Fruit fly (Drosophila melanogaster) whole organism: ENCODE results near the gene CG11168.

Source experiments
- CG8478 ChIP-seq: fragments of >200 bp; optimal IDR thresholded peaks from 2 replicates; lab custom pipeline; 2018; ENCODE audit warnings: inconsistent platforms
- Dll ChIP-seq: fragments of >200 bp; optimal IDR thresholded peaks from 2 replicates; lab custom pipeline; 2017
- EcR ChIP-seq, 2 experiments: fragments of >200 bp; optimal IDR thresholded peaks; 2 replicates each; lab custom pipeline; 2017; ENCODE audit warnings: missing biosample characterization in 2 of 2, missing genetic modification characterization in 2 of 2, missing genetic modification reagents in 2 of 2
- pan ChIP-seq: fragments of >200 bp; optimal IDR thresholded peaks from 2 replicates; lab custom pipeline; 2017
- psq ChIP-seq: fragments of >200 bp; optimal IDR thresholded peaks from 2 replicates; lab custom pipeline; 2017
- usp ChIP-seq: fragments of >200 bp; optimal IDR thresholded peaks from 2 replicates; lab custom pipeline; 2017; ENCODE audit warnings: missing biosample characterization, missing genetic modification characterization, mixed read lengths

dm6 chr3R:24935758-24936157, 17.9 kb downstream of the CG11168 start:
- TF ChIP-seq CG8478 (lab: Kevin White, UChicago) (no peak), Dll (lab: Kevin White, UChicago) (no peak), usp (GFP tag; lab: Kevin White, UChicago) (no peak), EcR (GFP tag; optimal IDR thresholded peaks at IDR 0.05; lab: Kevin White, UChicago) (no peak), pan (lab: Kevin White, UChicago) (no peak), psq (no peak)
